Worm (Caenorhabditis elegans): ENCODE measurements around the gene chil-2.

- TF ChIP-seq unc-62 (GFP tag; optimal IDR thresholded peaks at IDR 0.05), result no peak
- no peak for TF ChIP-seq ztf-11 (tag; optimal IDR thresholded peaks at IDR 0.05)
- TF ChIP-seq nhr-2 (tag; optimal IDR thresholded peaks at IDR 0.05), result no peak
- TF ChIP-seq zip-8 (tag; optimal IDR thresholded peaks at IDR 0.05), result no peak
- no peak for TF ChIP-seq hlh-1 (tag; optimal IDR thresholded peaks at IDR 0.05)
- no peak for TF ChIP-seq ces-1 (GFP tag; optimal IDR thresholded peaks at IDR 0.05)
- TF ChIP-seq mls-2 (tag; optimal IDR thresholded peaks at IDR 0.05), result no peak
- no peak for TF ChIP-seq ham-2 (GFP tag; optimal IDR thresholded peaks at IDR 0.05)
- TF ChIP-seq ceh-39 (tag; optimal IDR thresholded peaks at IDR 0.05), result no peak
These were observed 47.3 kb upstream of the chil-2 start, which contains the start of gene C05C10.2 for ce11 chrII:9921622-9922269.

Measured in whole organism, mixed stage, embryonic.